Worm (Caenorhabditis elegans) whole organism, mixed stage, embryonic: ENCODE data around the gene sel-7.

Source experiments
- blmp-1 ChIP-seq: fragments of 150-350 bp; optimal IDR thresholded peaks from 2 replicates; lab custom pipeline; 2014; ENCODE audit warnings: missing biosample characterization, missing genetic modification characterization
- cnd-1 ChIP-seq: fragments of 200-800 bp; sonication (Bioruptor generic); optimal IDR thresholded peaks from 2 replicates; lab custom pipeline; 2018; ENCODE audit warnings: mild to moderate bottlenecking, missing genetic modification characterization, missing compliant biosample characterization
- flh-1 ChIP-seq: fragments of 200-800 bp; sonication (Bioruptor generic); optimal IDR thresholded peaks from 2 replicates; lab custom pipeline; 2018; ENCODE audit warnings: mild to moderate bottlenecking, missing genetic modification characterization, moderate library complexity, missing compliant biosample characterization
- lin-13 ChIP-seq: fragments of 150-350 bp; optimal IDR thresholded peaks from 2 replicates; lab custom pipeline; 2014; ENCODE audit warnings: missing biosample characterization, missing genetic modification characterization
- mep-1 ChIP-seq: fragments of 150-350 bp; optimal IDR thresholded peaks from 2 replicates; lab custom pipeline; 2017; ENCODE audit warnings: missing biosample characterization, missing genetic modification reagents, missing genetic modification characterization, inconsistent platforms
- sptf-1 ChIP-seq: sonication (generic microtip); optimal IDR thresholded peaks from 2 replicates; lab custom pipeline; 2017; ENCODE audit warnings: mild to moderate bottlenecking, missing genetic modification characterization, moderate library complexity, missing compliant biosample characterization
- unc-120 ChIP-seq: sonication (generic microtip); optimal IDR thresholded peaks from 2 replicates; lab custom pipeline; 2017; ENCODE audit warnings: missing genetic modification characterization, missing compliant biosample characterization; ENCODE audit not compliant: poor library complexity, severe bottlenecking

DNA sequence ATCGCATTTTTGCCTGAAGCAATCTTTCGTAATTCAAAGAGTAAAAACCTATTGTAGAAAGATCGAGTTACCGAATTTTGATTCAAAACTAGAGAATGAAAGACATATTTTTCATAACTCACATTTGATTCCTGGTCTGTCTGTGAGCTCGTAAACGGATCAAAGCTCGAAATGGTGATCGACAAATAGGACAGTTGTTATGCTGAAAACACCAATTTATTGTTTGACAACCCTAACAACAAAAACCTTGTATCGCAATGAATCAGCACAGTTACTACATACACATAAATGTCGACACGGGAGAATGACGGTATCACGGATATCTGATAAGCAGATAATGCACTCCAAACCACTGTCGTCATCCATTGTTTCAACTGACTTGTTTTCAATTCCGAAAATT lies 30.6 kb downstream of the sel-7 start:
- TF ChIP-seq blmp-1 = no peak
- no peak for TF ChIP-seq flh-1 (GFP tag; lab: Kevin White, UChicago)
- no peak for TF ChIP-seq cnd-1
- TF ChIP-seq lin-13 (tag; lab: Kevin White, UChicago) = no peak
- no peak for TF ChIP-seq sptf-1 (tag; lab: Kevin White, UChicago)
- no peak for TF ChIP-seq mep-1 (tag; lab: Kevin White, UChicago)
- TF ChIP-seq unc-120 (tag; lab: Kevin White, UChicago) = no peak
